Worm (Caenorhabditis elegans) whole organism, L3 larva: ENCODE data around the gene ech-4.

Experiments used
- R02D3.7 ChIP-seq: fragments of 150-350 bp; optimal IDR thresholded peaks from 2 replicates; lab custom pipeline; 2014; ENCODE audit warnings: missing biosample characterization, missing genetic modification characterization
- ZK546.5 ChIP-seq: sonication (generic microtip); optimal IDR thresholded peaks from 2 replicates; lab custom pipeline; 2017; ENCODE audit warnings: missing biosample characterization, missing genetic modification characterization
- ceh-16 ChIP-seq: sonication (generic microtip); optimal IDR thresholded peaks from 2 replicates; lab custom pipeline; 2017; ENCODE audit warnings: missing biosample characterization, missing genetic modification characterization
- ceh-28 ChIP-seq: fragments of 150-350 bp; optimal IDR thresholded peaks from 2 replicates; lab custom pipeline; 2014; ENCODE audit warnings: missing biosample characterization, missing genetic modification reagents, missing genetic modification characterization
- ceh-9 ChIP-seq: sonication (generic microtip); optimal IDR thresholded peaks from 2 replicates; lab custom pipeline; 2018; ENCODE audit warnings: missing biosample characterization, missing genetic modification characterization
- daf-12 ChIP-seq: fragments of 150-350 bp; optimal IDR thresholded peaks from 2 replicates; lab custom pipeline; 2014; ENCODE audit warnings: missing biosample characterization, missing genetic modification reagents, missing genetic modification characterization
- egl-27 ChIP-seq: sonication (generic microtip); optimal IDR thresholded peaks from 4 replicates; lab custom pipeline; 2017; ENCODE audit warnings: missing biosample characterization, missing genetic modification reagents, missing genetic modification characterization
- elt-1 ChIP-seq: fragments of 150-350 bp; optimal IDR thresholded peaks from 2 replicates; lab custom pipeline; 2014; ENCODE audit warnings: missing biosample characterization, missing genetic modification characterization
- elt-2 ChIP-seq: sonication (generic microtip); optimal IDR thresholded peaks from 2 replicates; lab custom pipeline; 2016; ENCODE audit warnings: missing genetic modification reagents, mild to moderate bottlenecking, missing genetic modification characterization, missing compliant biosample characterization
- elt-3 ChIP-seq, 3 experiments: fragments of 150-350 bp in 1 of 3; sonication (generic microtip) in 2 of 3; optimal IDR thresholded peaks; 2 replicates in 2 of 3; 4 replicates in 1 of 3; lab custom pipeline; 2014 to 2017; ENCODE audit warnings: missing biosample characterization in 3 of 3, missing genetic modification characterization in 3 of 3
- fkh-2 ChIP-seq: fragments of 150-350 bp; optimal IDR thresholded peaks from 2 replicates; lab custom pipeline; 2014; ENCODE audit warnings: missing biosample characterization, missing genetic modification reagents, missing genetic modification characterization
- fos-1 ChIP-seq: fragments of 150-350 bp; optimal IDR thresholded peaks from 2 replicates; lab custom pipeline; 2014; ENCODE audit warnings: missing biosample characterization, missing genetic modification characterization
- hmg-11 ChIP-seq: sonication (generic microtip); optimal IDR thresholded peaks from 2 replicates; lab custom pipeline; 2016; ENCODE audit warnings: missing genetic modification characterization, missing compliant biosample characterization
- jun-1 ChIP-seq: fragments of 150-350 bp; optimal IDR thresholded peaks from 2 replicates; lab custom pipeline; 2014; ENCODE audit warnings: missing biosample characterization, missing genetic modification reagents, missing genetic modification characterization
- lin-39 ChIP-seq: fragments of 150-350 bp; optimal IDR thresholded peaks from 2 replicates; lab custom pipeline; 2018; ENCODE audit warnings: missing biosample characterization, missing genetic modification reagents, missing genetic modification characterization
- nfya-1 ChIP-seq: sonication (generic microtip); optimal IDR thresholded peaks from 2 replicates; lab custom pipeline; 2017; ENCODE audit warnings: missing genetic modification characterization, mild to moderate bottlenecking, missing compliant biosample characterization, antibody characterized with exemption, moderate library complexity; ENCODE audit not compliant: insufficient read depth
- nhr-11 ChIP-seq: fragments of 150-350 bp; optimal IDR thresholded peaks from 2 replicates; lab custom pipeline; 2014; ENCODE audit warnings: missing biosample characterization, missing genetic modification characterization
- nhr-23 ChIP-seq: fragments of 150-350 bp; optimal IDR thresholded peaks from 2 replicates; lab custom pipeline; 2014; ENCODE audit warnings: missing biosample characterization, missing genetic modification reagents, missing genetic modification characterization
- nhr-25 ChIP-seq: sonication (generic microtip); optimal IDR thresholded peaks from 2 replicates; lab custom pipeline; 2017; ENCODE audit warnings: missing biosample characterization, missing genetic modification characterization
- nhr-43 ChIP-seq: sonication (generic microtip); optimal IDR thresholded peaks from 2 replicates; lab custom pipeline; 2016; ENCODE audit warnings: mild to moderate bottlenecking, missing genetic modification characterization, missing compliant biosample characterization; ENCODE audit not compliant: poor library complexity, severe bottlenecking
- nhr-67 ChIP-seq: fragments of 150-350 bp; optimal IDR thresholded peaks from 2 replicates; lab custom pipeline; 2014; ENCODE audit warnings: missing biosample characterization, missing genetic modification characterization
- nhr-77 ChIP-seq: fragments of 150-350 bp; optimal IDR thresholded peaks from 2 replicates; lab custom pipeline; 2014; ENCODE audit warnings: missing biosample characterization, missing genetic modification characterization
- pha-4 ChIP-seq: fragments of 150-350 bp; optimal IDR thresholded peaks from 2 replicates; lab custom pipeline; 2014; ENCODE audit warnings: missing biosample characterization, missing genetic modification reagents, missing genetic modification characterization
- pqm-1 ChIP-seq: fragments of 150-350 bp; optimal IDR thresholded peaks from 2 replicates; lab custom pipeline; 2017; ENCODE audit warnings: missing biosample characterization, missing genetic modification characterization, inconsistent platforms
- sea-2 ChIP-seq: fragments of 150-350 bp; sonication (generic microtip); optimal IDR thresholded peaks from 4 replicates; lab custom pipeline; 2014; ENCODE audit warnings: missing biosample characterization, missing genetic modification reagents, missing genetic modification characterization
- skn-1 ChIP-seq: fragments of 150-350 bp; optimal IDR thresholded peaks from 2 replicates; lab custom pipeline; 2014; ENCODE audit warnings: missing biosample characterization, missing genetic modification characterization
- snpc-4 ChIP-seq: fragments of 150-350 bp; optimal IDR thresholded peaks from 2 replicates; lab custom pipeline; 2014; ENCODE audit warnings: missing biosample characterization, missing genetic modification characterization
- zag-1 ChIP-seq: fragments of 150-350 bp; optimal IDR thresholded peaks from 2 replicates; lab custom pipeline; 2014; ENCODE audit warnings: missing biosample characterization, missing genetic modification characterization
- ztf-11 ChIP-seq: fragments of 150-350 bp; optimal IDR thresholded peaks from 2 replicates; lab custom pipeline; 2014; ENCODE audit warnings: missing biosample characterization, missing genetic modification characterization
- ztf-4 ChIP-seq: fragments of 150-350 bp; optimal IDR thresholded peaks from 2 replicates; lab custom pipeline; 2014; ENCODE audit warnings: missing biosample characterization, missing genetic modification characterization

ech-4 gene

ce11 chrII:10859359-10859758 lies 38.5 kb downstream of the ech-4 start:
- peak; percentile 3 for TF ChIP-seq elt-2 (tag; lab: Kevin White, UChicago)
- no peak for TF ChIP-seq skn-1
- TF ChIP-seq, all 47 proteins: peak for 1

ce11 chrII:10860840-10861239 lies 40.0 kb downstream of the ech-4 start, which contains the start of gene M106.3:
M106.3 (minus strand) TSS chrII:10860909.
- TF ChIP-seq ZK546.5 (tag; lab: Kevin White, UChicago) = no peak
- peak; percentile 9 for TF ChIP-seq pha-4 (tag; lab: Kevin White, UChicago)
- no peak for TF ChIP-seq ceh-9 (tag; lab: Kevin White, UChicago)
- peak; percentile 13 for TF ChIP-seq jun-1 (tag; lab: Kevin White, UChicago)
- TF ChIP-seq pqm-1 (tag; lab: Kevin White, UChicago) = peak; percentile 51
- no peak for TF ChIP-seq elt-3 (tag; optimal IDR thresholded peaks at IDR 0.05; lab: Kevin White, UChicago)
- no peak for TF ChIP-seq nhr-77 (tag; lab: Kevin White, UChicago)
- TF ChIP-seq ztf-11 (tag; lab: Kevin White, UChicago) = no peak
- peak; percentile 74 for TF ChIP-seq elt-2 (tag; lab: Kevin White, UChicago)

ce11 chrII:10861305-10861704 lies 40.5 kb downstream of the ech-4 start:
- TF ChIP-seq nhr-67 (tag; lab: Kevin White, UChicago) (no peak), nfya-1 (tag; lab: Kevin White, UChicago) (peak; percentile 99)

- TF ChIP-seq elt-1 (tag; lab: Kevin White, UChicago) (peak; percentile 78), jun-1 (tag; lab: Kevin White, UChicago) (no peak), nhr-25 (tag; lab: Kevin White, UChicago) (peak; percentile 80), sea-2 (GFP tag; lab: Kevin White, UChicago) (no peak), fkh-2 (tag; lab: Kevin White, UChicago) (no peak), fos-1 (no peak), elt-2 (tag; lab: Kevin White, UChicago) (peak; percentile 85), nhr-43 (peak; percentile 32), nfya-1 (tag; lab: Kevin White, UChicago) (peak; percentile 3), egl-27 (tag; lab: Kevin White, UChicago) (no peak), pha-4 (tag; lab: Kevin White, UChicago) (no peak), hmg-11 (tag; lab: Kevin White, UChicago) (no peak), pqm-1 (tag; lab: Kevin White, UChicago) (peak; percentile 23), lin-39 (tag; lab: Kevin White, UChicago) (peak; percentile 28), nhr-11 (tag; lab: Kevin White, UChicago) (no peak), ZK546.5 (tag; lab: Kevin White, UChicago) (no peak), ceh-28 (tag; lab: Kevin White, UChicago) (no peak), ztf-4 (tag; lab: Kevin White, UChicago) (no peak), R02D3.7 (tag; lab: Kevin White, UChicago) (no peak), snpc-4 (tag; lab: Kevin White, UChicago) (no peak), zag-1 (no peak), nhr-23 (tag; lab: Kevin White, UChicago) (peak; percentile 1), elt-3 (tag; optimal IDR thresholded peaks at IDR 0.05; lab: Kevin White, UChicago) (no peak)
Observed at ce11 chrII:10861723-10862486, 41.1 kb downstream of the ech-4 start.

ce11 chrII:10862749-10863656 lies 42.2 kb downstream of the ech-4 start:
- TF ChIP-seq ceh-16 (tag; lab: Kevin White, UChicago) (no peak), egl-27 (tag; lab: Kevin White, UChicago) (no peak), hmg-11 (tag; lab: Kevin White, UChicago) (peak; percentile 58), daf-12 (tag; lab: Kevin White, UChicago) (no peak), nhr-25 (tag; lab: Kevin White, UChicago) (peak; percentile 55)
